Fruit fly (Drosophila melanogaster): ENCODE data around the gene MED31.

The MED31 gene

dm6 chr3R:4658991-4659933 lies 17.5 kb downstream of the MED31 start, which contains the start of gene smash (continued):
- TF ChIP-seq CG17612 (GFP tag; IDR thresholded peaks at IDR 0.05) (peak; percentile 8; the same call in 1 of the 2 replicates), CG32532 (GFP tag; IDR thresholded peaks at IDR 0.05) (peak; percentile 58), CG10147 (GFP tag; optimal IDR thresholded peaks at IDR 0.05) (no peak), CG7372 (GFP tag; IDR thresholded peaks at IDR 0.05) (no peak), CG16813 (GFP tag; IDR thresholded peaks at IDR 0.05; ENCODE audit: partially characterized antibody) (no peak), phol (tag; optimal IDR thresholded peaks at IDR 0.05) (peak; percentile 38), CG31388 (GFP tag; optimal IDR thresholded peaks at IDR 0.05) (no peak), ttk (GFP tag; IDR thresholded peaks at IDR 0.05) (peak; percentile 37; the same call in 1 of the 2 replicates), Trl (optimal IDR thresholded peaks at IDR 0.05) (no peak), Trl (GFP tag; optimal IDR thresholded peaks at IDR 0.05) (no peak), CG9797 (GFP tag; optimal IDR thresholded peaks at IDR 0.05) (peak; percentile 95), CG1024 (GFP tag; IDR thresholded peaks at IDR 0.05) (peak; percentile 10; the same call in 1 of the 2 replicates), CG7839 (tag; optimal IDR thresholded peaks at IDR 0.05) (peak; percentile 12), CTCF (GFP tag; optimal IDR thresholded peaks at IDR 0.05) (peak; percentile 50), sens-2 (GFP tag; IDR thresholded peaks at IDR 0.05) (peak; percentile 48), scrt (GFP tag; optimal IDR thresholded peaks at IDR 0.05) (peak; percentile 35), CG17361 (GFP tag; IDR thresholded peaks at IDR 0.05) (no peak; the same call in 2 of the 3 replicates), CG3407 (GFP tag; optimal IDR thresholded peaks at IDR 0.05) (no peak), CG2199 (GFP tag; IDR thresholded peaks at IDR 0.05) (peak; percentile 80), Scr (GFP tag; IDR thresholded peaks at IDR 0.05; ENCODE audit: partially characterized antibody) (peak; percentile 50; the same call in 1 of the 2 replicates), pan (optimal IDR thresholded peaks at IDR 0.05) (no peak), pan (GFP tag; optimal IDR thresholded peaks at IDR 0.05 in 1 of 2, IDR thresholded peaks at IDR 0.05 in 1 of 2) (peak in 1 of 2 experiments; percentile 38), Atf3 (GFP tag; optimal IDR thresholded peaks at IDR 0.05) (no peak), rib (GFP tag; IDR thresholded peaks at IDR 0.05) (peak; percentile 59; the same call in 1 of the 2 replicates), Optix (GFP tag; IDR thresholded peaks at IDR 0.05) (no peak), bigmax (GFP tag; optimal IDR thresholded peaks at IDR 0.05) (no peak), abd-A (tag; optimal IDR thresholded peaks at IDR 0.05) (no peak), chinmo (GFP tag; IDR thresholded peaks at IDR 0.05; ENCODE audit: partially characterized antibody) (no peak), inv (GFP tag; IDR thresholded peaks at IDR 0.05; ENCODE audit: partially characterized antibody) (peak; percentile 43; the same call in 1 of the 2 replicates), Myb (GFP tag; optimal IDR thresholded peaks at IDR 0.05) (peak; percentile 60), CG32767 (GFP tag; IDR thresholded peaks at IDR 0.05) (peak; percentile 78), kni (GFP tag; optimal IDR thresholded peaks at IDR 0.05) (no peak), CG11093 (GFP tag; IDR thresholded peaks at IDR 0.05) (no peak), usp (GFP tag; optimal IDR thresholded peaks at IDR 0.05) (no peak), PHDP (tag; optimal IDR thresholded peaks at IDR 0.05) (peak; percentile 23), exex (tag; optimal IDR thresholded peaks at IDR 0.05) (no peak), cwo (GFP tag; optimal IDR thresholded peaks at IDR 0.05) (peak; percentile 43), H15 (GFP tag; IDR thresholded peaks at IDR 0.05) (no peak), lbe (GFP tag; optimal IDR thresholded peaks at IDR 0.05) (peak; percentile 28), CG12299 (tag; optimal IDR thresholded peaks at IDR 0.05) (no peak), ac (GFP tag; optimal IDR thresholded peaks at IDR 0.05) (no peak), Antp (GFP tag; optimal IDR thresholded peaks at IDR 0.05) (peak; percentile 27), CG34422 (GFP tag; IDR thresholded peaks at IDR 0.05) (peak; percentile 80; the same call in 1 of the 3 replicates), B-H1 (GFP tag; IDR thresholded peaks at IDR 0.05) (no peak), sens (GFP tag) (peak; percentile 82), zen (tag; optimal IDR thresholded peaks at IDR 0.05) (no peak), Ravus (GFP tag; IDR thresholded peaks at IDR 0.05) (no peak), HLH3B (GFP tag; IDR thresholded peaks at IDR 0.05) (peak; percentile 63; the same call in 1 of the 2 replicates), hb (GFP tag; IDR thresholded peaks at IDR 0.05; ENCODE audit: partially characterized antibody) (peak; percentile 65; the same call in 1 of the 3 replicates)
